Fruit fly (Drosophila melanogaster): ENCODE measurements around the gene Prp4k.
A peak's percentile ranks its signal among the peaks of the same experiment; 100 is the strongest.

Gene Prp4k

DNA sequence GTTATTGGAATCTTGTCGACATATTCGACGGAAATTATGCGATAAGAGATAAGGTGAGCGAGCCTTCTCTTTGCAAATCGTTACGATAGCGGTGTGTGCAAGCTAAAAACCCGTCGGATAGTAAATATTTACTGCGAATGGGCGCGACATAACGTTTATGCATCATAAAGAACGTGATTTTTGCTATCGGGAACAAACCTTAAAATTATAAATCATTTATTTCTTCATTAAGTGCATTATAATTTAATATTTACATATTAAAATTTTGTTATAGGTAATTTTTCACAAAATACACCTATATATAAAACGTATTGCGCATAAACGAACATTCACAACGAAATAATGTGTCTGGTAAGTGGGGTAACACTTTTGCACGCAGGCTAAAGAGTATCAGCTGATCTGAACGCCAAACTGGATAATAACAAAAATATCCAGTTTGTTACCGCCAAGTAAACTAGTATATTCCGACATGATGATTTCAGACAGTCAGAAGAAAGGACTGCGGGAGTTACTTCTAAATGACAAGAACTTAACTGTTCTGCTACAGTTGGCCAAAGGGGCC lies 5.5 kb downstream of the Prp4k start, which contains the start of the genes Gk1 and CG13876 (continued):
- TF ChIP-seq pfk (GFP tag; optimal IDR thresholded peaks at IDR 0.05), result peak; percentile 66
- TF ChIP-seq tll (GFP tag; optimal IDR thresholded peaks at IDR 0.05), result peak in 1 of 2 experiments; percentile 62
- TF ChIP-seq cad (GFP tag; optimal IDR thresholded peaks at IDR 0.05), result no peak
- no peak for TF ChIP-seq da (GFP tag; optimal IDR thresholded peaks at IDR 0.05)
- no peak for TF ChIP-seq HLHmδ (GFP tag; optimal IDR thresholded peaks at IDR 0.05)
- TF ChIP-seq chinmo (GFP tag; IDR thresholded peaks at IDR 0.05; ENCODE audit: partially characterized antibody), result no peak
- peak; percentile 59 for TF ChIP-seq CG31388 (GFP tag; optimal IDR thresholded peaks at IDR 0.05)
- TF ChIP-seq salm (tag; optimal IDR thresholded peaks at IDR 0.05), result peak; percentile 96
- no peak for TF ChIP-seq CG14965 (GFP tag; optimal IDR thresholded peaks at IDR 0.05; ENCODE audit: borderline replicate concordance)
- no peak for TF ChIP-seq en (GFP tag; optimal IDR thresholded peaks at IDR 0.05)
- TF ChIP-seq Optix (GFP tag; IDR thresholded peaks at IDR 0.05), result peak; percentile 72; the same call in 2 of the 3 replicates
- peak; percentile 95 for TF ChIP-seq CG11504 (tag; optimal IDR thresholded peaks at IDR 0.05)
- TF ChIP-seq CG9609 (GFP tag; optimal IDR thresholded peaks at IDR 0.05), result peak; percentile 28
- peak; percentile 89 for TF ChIP-seq kah (GFP tag; optimal IDR thresholded peaks at IDR 0.05)
- TF ChIP-seq TFAM (GFP tag; optimal IDR thresholded peaks at IDR 0.05), result peak; percentile 63
- peak; percentile 93 for TF ChIP-seq odd (GFP tag; optimal IDR thresholded peaks at IDR 0.05)
- TF ChIP-seq Sry-δ (GFP tag; optimal IDR thresholded peaks at IDR 0.05), result no peak
- TF ChIP-seq CG15073 (GFP tag; optimal IDR thresholded peaks at IDR 0.05), result peak; percentile 19
- peak; percentile 96 for TF ChIP-seq mirr (GFP tag; optimal IDR thresholded peaks at IDR 0.05)
- peak; percentile 79; the same call in 1 of the 3 replicates for TF ChIP-seq C15 (GFP tag; IDR thresholded peaks at IDR 0.05)
- peak; percentile 52 for TF ChIP-seq pho (GFP tag; optimal IDR thresholded peaks at IDR 0.05)
- TF ChIP-seq CG3847 (GFP tag; IDR thresholded peaks at IDR 0.05), result peak; percentile 94
- TF ChIP-seq Nf-YB (GFP tag; optimal IDR thresholded peaks at IDR 0.05), result peak; percentile 85
- peak; percentile 97 for TF ChIP-seq CG10147 (GFP tag; optimal IDR thresholded peaks at IDR 0.05)
- TF ChIP-seq ara (GFP tag; IDR thresholded peaks at IDR 0.05), result peak; percentile 94
- TF ChIP-seq crol (GFP tag; IDR thresholded peaks at IDR 0.05), result peak; percentile 63
- TF ChIP-seq eyg (GFP tag; optimal IDR thresholded peaks at IDR 0.05), result no peak
- peak; percentile 27 for TF ChIP-seq CHES-1-like (GFP tag; optimal IDR thresholded peaks at IDR 0.05)
- TF ChIP-seq CG2875 (GFP tag; optimal IDR thresholded peaks at IDR 0.05), result peak; percentile 85
- TF ChIP-seq cg (GFP tag; optimal IDR thresholded peaks at IDR 0.05), result no peak
- peak; percentile 96 for TF ChIP-seq CG14014 (GFP tag; IDR thresholded peaks at IDR 0.05)
- TF ChIP-seq CG31224 (GFP tag; IDR thresholded peaks at IDR 0.05), result peak; percentile 88
- TF ChIP-seq CG4328 (GFP tag; optimal IDR thresholded peaks at IDR 0.05), result peak; percentile 94
- peak; percentile 76 for TF ChIP-seq CG7357 (GFP tag; IDR thresholded peaks at IDR 0.05)
- no peak for TF ChIP-seq D (optimal IDR thresholded peaks at IDR 0.05)
- peak; percentile 84 for TF ChIP-seq D (GFP tag; optimal IDR thresholded peaks at IDR 0.05)
- peak; percentile 97 for TF ChIP-seq nmo (GFP tag; optimal IDR thresholded peaks at IDR 0.05)
- peak; percentile 74 for TF ChIP-seq CG8290 (GFP tag; optimal IDR thresholded peaks at IDR 0.05)
- TF ChIP-seq CG8290 (tag; optimal IDR thresholded peaks at IDR 0.05), result peak in 1 of 2 experiments; percentile 75
- peak; percentile 90 for TF ChIP-seq CG10654 (GFP tag; optimal IDR thresholded peaks at IDR 0.05)
- no peak for TF ChIP-seq NC2α (GFP tag; optimal IDR thresholded peaks at IDR 0.05)
- no peak for TF ChIP-seq Dll (GFP tag; IDR thresholded peaks at IDR 0.05; ENCODE audit: partially characterized antibody)
- TF ChIP-seq CG4707 (GFP tag; optimal IDR thresholded peaks at IDR 0.05), result peak; percentile 76
- TF ChIP-seq CG7928 (GFP tag; optimal IDR thresholded peaks at IDR 0.05), result peak; percentile 75
- TF ChIP-seq Fer2 (tag; optimal IDR thresholded peaks at IDR 0.05), result peak; percentile 95
- TF ChIP-seq Hr39 (optimal IDR thresholded peaks at IDR 0.05), result no peak
- TF ChIP-seq CG33213 (GFP tag; optimal IDR thresholded peaks at IDR 0.05), result peak; percentile 9
- TF ChIP-seq CG18619 (GFP tag; optimal IDR thresholded peaks at IDR 0.05), result peak; percentile 94
- TF ChIP-seq Mrtf (GFP tag; IDR thresholded peaks at IDR 0.05), result peak; percentile 85; the same call in 2 of the 3 replicates
- TF ChIP-seq CG7271 (tag; optimal IDR thresholded peaks at IDR 0.05), result peak; percentile 94
- peak; percentile 88 for TF ChIP-seq CG6254 (GFP tag; optimal IDR thresholded peaks at IDR 0.05)

Data from whole organism, embryonic.